Fruit fly (Drosophila melanogaster): ENCODE measurements around the gene rdgA.

The rdgA gene

DNA sequence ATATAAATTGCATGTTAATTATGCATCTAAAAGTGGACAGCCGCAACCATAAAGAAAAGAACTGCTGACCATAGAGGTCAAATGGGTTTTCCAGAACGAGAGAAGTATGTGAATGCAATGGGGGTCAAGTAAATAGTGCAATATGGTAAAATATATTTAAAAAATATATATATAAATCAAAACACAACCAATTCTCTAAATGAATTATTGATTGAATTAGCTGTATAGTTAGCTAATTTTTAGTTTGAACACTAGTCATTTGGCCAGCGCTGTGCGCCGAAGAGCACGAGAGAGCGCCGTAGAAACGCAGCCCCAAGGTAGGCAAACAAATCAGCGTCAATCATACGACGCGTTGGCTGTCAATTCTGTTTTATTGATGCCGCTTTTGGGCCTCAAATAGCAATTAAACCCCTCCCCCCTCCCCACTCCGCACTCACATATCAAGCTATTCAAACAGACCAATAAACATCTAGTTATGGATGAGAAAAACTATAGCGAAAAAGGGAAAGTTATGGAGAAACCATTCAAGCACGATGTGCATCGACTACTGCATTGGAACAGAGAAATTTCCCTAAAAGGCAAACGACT is 27.8 kb upstream of the rdgA start (continued):
- TF ChIP-seq CG17328 (GFP tag; IDR thresholded peaks at IDR 0.05): peak; percentile 94
- no peak for TF ChIP-seq NC2β (GFP tag; optimal IDR thresholded peaks at IDR 0.05)
- TF ChIP-seq CG4282 (GFP tag; optimal IDR thresholded peaks at IDR 0.05): no peak
- TF ChIP-seq HmgZ (tag; optimal IDR thresholded peaks at IDR 0.05): peak; percentile 75
- TF ChIP-seq CG5953 (GFP tag; IDR thresholded peaks at IDR 0.05): peak; percentile 78; the same call in 1 of the 2 replicates
- TF ChIP-seq Kr (GFP tag; optimal IDR thresholded peaks at IDR 0.05): no peak
- TF ChIP-seq CG6254 (GFP tag; optimal IDR thresholded peaks at IDR 0.05): peak; percentile 85
- peak; percentile 72 for TF ChIP-seq CG12071 (GFP tag; optimal IDR thresholded peaks at IDR 0.05)
- TF ChIP-seq nom (GFP tag; optimal IDR thresholded peaks at IDR 0.05): no peak
- peak; percentile 82 for TF ChIP-seq CG2889 (GFP tag; IDR thresholded peaks at IDR 0.05)
- peak; percentile 75 for TF ChIP-seq CG1529 (GFP tag; optimal IDR thresholded peaks at IDR 0.05)
- TF ChIP-seq CG18764 (GFP tag; optimal IDR thresholded peaks at IDR 0.05): peak; percentile 40
- no peak for TF ChIP-seq Dfd (GFP tag; optimal IDR thresholded peaks at IDR 0.05)
- TF ChIP-seq Abd-B (GFP tag; optimal IDR thresholded peaks at IDR 0.05): peak; percentile 68
- no peak for TF ChIP-seq CG31388 (GFP tag; optimal IDR thresholded peaks at IDR 0.05)
- TF ChIP-seq chm (GFP tag; IDR thresholded peaks at IDR 0.05): peak; percentile 80; the same call in 1 of the 2 replicates
- peak; percentile 89 for TF ChIP-seq stc (GFP tag; IDR thresholded peaks at IDR 0.05)
- peak; percentile 30 for TF ChIP-seq Lhr (GFP tag; optimal IDR thresholded peaks at IDR 0.05)
- TF ChIP-seq BtbVII (GFP tag; optimal IDR thresholded peaks at IDR 0.05): peak; percentile 78
- TF ChIP-seq hkb (optimal IDR thresholded peaks at IDR 0.05): no peak
- peak; percentile 95 for TF ChIP-seq hkb (GFP tag; IDR thresholded peaks at IDR 0.05)
- TF ChIP-seq dysf (GFP tag; IDR thresholded peaks at IDR 0.05): peak; percentile 90
- TF ChIP-seq jing (GFP tag; optimal IDR thresholded peaks at IDR 0.05): peak; percentile 53
- peak; percentile 76 for TF ChIP-seq CG10147 (GFP tag; optimal IDR thresholded peaks at IDR 0.05)
- TF ChIP-seq CG11398 (GFP tag; optimal IDR thresholded peaks at IDR 0.05): no peak
- peak; percentile 65 for TF ChIP-seq tio (GFP tag; optimal IDR thresholded peaks at IDR 0.05)
- TF ChIP-seq yki (optimal IDR thresholded peaks at IDR 0.05): no peak
- no peak for TF ChIP-seq Atf-2 (GFP tag; optimal IDR thresholded peaks at IDR 0.05)
- TF ChIP-seq CG6813 (GFP tag; optimal IDR thresholded peaks at IDR 0.05): peak; percentile 77
- peak; percentile 86 for TF ChIP-seq Fer1 (GFP tag; optimal IDR thresholded peaks at IDR 0.05)
- no peak for TF ChIP-seq CG7928 (GFP tag; optimal IDR thresholded peaks at IDR 0.05)
- TF ChIP-seq CG12391 (tag; optimal IDR thresholded peaks at IDR 0.05): peak; percentile 87
- TF ChIP-seq CG10366 (GFP tag; IDR thresholded peaks at IDR 0.05): peak; percentile 88
- TF ChIP-seq Scr (GFP tag; IDR thresholded peaks at IDR 0.05; ENCODE audit: partially characterized antibody): no peak
- peak; percentile 28 for TF ChIP-seq CG34376 (GFP tag; optimal IDR thresholded peaks at IDR 0.05)
- TF ChIP-seq her (GFP tag; optimal IDR thresholded peaks at IDR 0.05): no peak
- no peak for TF ChIP-seq HmgD (GFP tag; optimal IDR thresholded peaks at IDR 0.05)
- TF ChIP-seq CG12299 (tag; optimal IDR thresholded peaks at IDR 0.05): peak; percentile 67
- no peak for TF ChIP-seq CG9609 (GFP tag; optimal IDR thresholded peaks at IDR 0.05)
- peak; percentile 65 for TF ChIP-seq Gug (GFP tag; IDR thresholded peaks at IDR 0.05)
- TF ChIP-seq CrebB (tag; optimal IDR thresholded peaks at IDR 0.05): peak; percentile 83
- peak; percentile 60; the same call in 1 of the 3 replicates for TF ChIP-seq C15 (GFP tag; IDR thresholded peaks at IDR 0.05)
- peak; percentile 65 for TF ChIP-seq Chrac-16 (GFP tag; optimal IDR thresholded peaks at IDR 0.05)
- no peak for TF ChIP-seq Gsc (GFP tag; IDR thresholded peaks at IDR 0.05)
- peak; percentile 62 for TF ChIP-seq nau (GFP tag; optimal IDR thresholded peaks at IDR 0.05)
- peak; percentile 72 for TF ChIP-seq Nf-YA (GFP tag; IDR thresholded peaks at IDR 0.05)
- TF ChIP-seq trem (tag; optimal IDR thresholded peaks at IDR 0.05): peak; percentile 69
- TF ChIP-seq Fer2 (tag; optimal IDR thresholded peaks at IDR 0.05): peak; percentile 32
- TF ChIP-seq CG10431 (GFP tag; optimal IDR thresholded peaks at IDR 0.05): peak; percentile 30
- TF ChIP-seq CG16863 (GFP tag; optimal IDR thresholded peaks at IDR 0.05): no peak
- peak; percentile 75 for TF ChIP-seq CG12219 (GFP tag; optimal IDR thresholded peaks at IDR 0.05)

All from whole organism, embryonic.